Fruit fly (Drosophila melanogaster) whole organism, embryonic: ENCODE results near the gene CG12321.

ENCODE experiments used
- ATbp ChIP-seq: fragments of 200-800 bp; sonication (Bioruptor generic); optimal IDR thresholded peaks from 2 replicates; lab custom pipeline; 2017; ENCODE audit warnings: missing biosample characterization, mild to moderate bottlenecking, missing genetic modification characterization, missing genetic modification reagents
- CG11085 ChIP-seq: fragments of 200-800 bp; sonication (Bioruptor generic); IDR thresholded peaks from 2 replicates; pipeline ENCODE4 v1.3.6; 2022; ENCODE audit warnings: missing biosample characterization, missing genetic modification characterization
- CG12219 ChIP-seq: fragments of 200-800 bp; sonication (Bioruptor generic); optimal IDR thresholded peaks from 3 replicates; lab custom pipeline; 2018; ENCODE audit warnings: missing biosample characterization, mild to moderate bottlenecking, missing genetic modification characterization
- CG1233 ChIP-seq: fragments of 200-800 bp; sonication (Bioruptor generic); optimal IDR thresholded peaks from 4 replicates; lab custom pipeline; 2018; ENCODE audit warnings: missing biosample characterization, mild to moderate bottlenecking, missing genetic modification characterization
- CG17359 ChIP-seq: fragments of 200-800 bp; sonication (Bioruptor generic); optimal IDR thresholded peaks from 3 replicates; lab custom pipeline; 2018; ENCODE audit warnings: missing biosample characterization, mild to moderate bottlenecking, missing genetic modification characterization, moderate library complexity
- CG18262 ChIP-seq: fragments of 200-800 bp; optimal IDR thresholded peaks from 3 replicates; lab custom pipeline; 2019; ENCODE audit warnings: missing biosample characterization, mild to moderate bottlenecking, missing genetic modification characterization, moderate library complexity
- CG18599 ChIP-seq: fragments of 200-800 bp; sonication (Bioruptor generic); optimal IDR thresholded peaks from 3 replicates; lab custom pipeline; 2017; ENCODE audit warnings: missing biosample characterization, missing genetic modification characterization, mild to moderate bottlenecking, moderate library complexity, missing genetic modification reagents
- CG2120 ChIP-seq: fragments of 200-800 bp; sonication (Bioruptor generic); optimal IDR thresholded peaks from 3 replicates; lab custom pipeline; 2016; ENCODE audit warnings: missing biosample characterization, missing genetic modification characterization
- CG2199 ChIP-seq: fragments of 200-800 bp; sonication (Bioruptor generic); IDR thresholded peaks from 3 replicates; pipeline ENCODE4 v1.3.6; 2022; ENCODE audit warnings: missing biosample characterization, missing genetic modification characterization
- CG31441 ChIP-seq: fragments of 200-800 bp; sonication (Bioruptor generic); IDR thresholded peaks from 2 replicates; pipeline ENCODE4 v1.3.6; 2022; ENCODE audit warnings: missing biosample characterization, missing genetic modification characterization
- CG4404 ChIP-seq: fragments of 200-800 bp; sonication (Bioruptor generic); IDR thresholded peaks from 2 replicates; pipeline ENCODE4 v1.3.6; 2022; ENCODE audit warnings: missing biosample characterization, missing genetic modification characterization
- CG4617 ChIP-seq: fragments of 200-800 bp; sonication (Bioruptor generic); optimal IDR thresholded peaks from 3 replicates; lab custom pipeline; 2016; ENCODE audit warnings: missing biosample characterization, missing genetic modification characterization, borderline replicate concordance
- CG4707 ChIP-seq: fragments of 200-800 bp; sonication (Bioruptor generic); optimal IDR thresholded peaks from 2 replicates; lab custom pipeline; 2018; ENCODE audit warnings: missing biosample characterization, mild to moderate bottlenecking, missing genetic modification characterization, moderate library complexity
- CG7928 ChIP-seq: fragments of 200-800 bp; sonication (Bioruptor generic); optimal IDR thresholded peaks from 2 replicates; lab custom pipeline; 2017; ENCODE audit warnings: missing biosample characterization, mild to moderate bottlenecking, missing genetic modification characterization
- CG9437 ChIP-seq: fragments of 200-800 bp; sonication (Bioruptor generic); optimal IDR thresholded peaks from 2 replicates; lab custom pipeline; 2018; ENCODE audit warnings: missing biosample characterization, mild to moderate bottlenecking, missing genetic modification characterization
- CG9609 ChIP-seq: fragments of 200-800 bp; sonication (Bioruptor generic); optimal IDR thresholded peaks from 3 replicates; lab custom pipeline; 2016; ENCODE audit warnings: missing biosample characterization, missing genetic modification characterization
- CHES-1-like ChIP-seq: fragments of 200-800 bp; sonication (Bioruptor generic); optimal IDR thresholded peaks from 2 replicates; lab custom pipeline; 2016; ENCODE audit warnings: missing biosample characterization, missing genetic modification characterization
- Drgx ChIP-seq: fragments of 200-800 bp; sonication (Bioruptor generic); IDR thresholded peaks from 2 replicates; pipeline ENCODE4 v1.3.6; 2022; ENCODE audit warnings: missing biosample characterization, missing genetic modification characterization
- Elba2 ChIP-seq: fragments of 200-800 bp; sonication (Bioruptor generic); optimal IDR thresholded peaks from 3 replicates; lab custom pipeline; 2016; ENCODE audit warnings: missing biosample characterization, missing genetic modification characterization
- HLH54F ChIP-seq: fragments of 200-800 bp; sonication (Bioruptor generic); optimal IDR thresholded peaks from 3 replicates; lab custom pipeline; 2016; ENCODE audit warnings: missing biosample characterization, missing genetic modification characterization
- Neu2 ChIP-seq: fragments of 200-800 bp; sonication (Bioruptor generic); optimal IDR thresholded peaks from 3 replicates; lab custom pipeline; 2016; ENCODE audit warnings: missing biosample characterization, missing genetic modification characterization, borderline replicate concordance
- Pdp1 ChIP-seq, 2 experiments: fragments of 200-800 bp; sonication (Bioruptor generic); optimal IDR thresholded peaks; 3 replicates each; lab custom pipeline; 2016; ENCODE audit warnings: missing biosample characterization in 2 of 2, missing genetic modification characterization in 2 of 2, mild to moderate bottlenecking in 1 of 2, moderate library complexity in 1 of 2
- Side ChIP-seq: fragments of 200-800 bp; sonication (Bioruptor generic); optimal IDR thresholded peaks from 2 replicates; lab custom pipeline; 2016; ENCODE audit warnings: missing biosample characterization, missing genetic modification characterization
- Xrp1 ChIP-seq: fragments of 200-800 bp; sonication (Bioruptor generic); IDR thresholded peaks from 2 replicates; pipeline ENCODE4 v1.3.6; 2022; ENCODE audit warnings: missing biosample characterization, missing genetic modification characterization
- abd-A ChIP-seq: fragments of 200-800 bp; sonication (Bioruptor generic); optimal IDR thresholded peaks from 3 replicates; lab custom pipeline; 2019; ENCODE audit warnings: missing biosample characterization, mild to moderate bottlenecking, missing genetic modification characterization, moderate library complexity
- al ChIP-seq: fragments of 200-800 bp; sonication (Bioruptor generic); IDR thresholded peaks from 2 replicates; pipeline ENCODE4 v1.3.6; 2022; ENCODE audit warnings: missing biosample characterization, missing genetic modification characterization
- ap ChIP-seq: fragments of 200-800 bp; sonication (Bioruptor generic); IDR thresholded peaks from 2 replicates; pipeline ENCODE4 v1.3.6; 2022; ENCODE audit warnings: missing biosample characterization, missing genetic modification characterization
- chif ChIP-seq, 2 experiments: fragments of 200-800 bp; sonication (Bioruptor generic); optimal IDR thresholded peaks; 3 replicates each; lab custom pipeline; 2016; ENCODE audit warnings: missing biosample characterization in 2 of 2, missing genetic modification characterization in 2 of 2
- dpn ChIP-seq, 2 experiments: fragments of 200-800 bp; sonication (Bioruptor generic); optimal IDR thresholded peaks; 3 replicates each; lab custom pipeline; 2016; ENCODE audit warnings: missing biosample characterization in 2 of 2, missing genetic modification characterization in 2 of 2
- dysf ChIP-seq: fragments of 200-800 bp; sonication (Bioruptor generic); IDR thresholded peaks from 3 replicates; pipeline ENCODE4 v1.3.6; 2022; ENCODE audit warnings: missing biosample characterization, missing genetic modification characterization
- hkb ChIP-seq, 2 experiments: fragments of 200-800 bp in 1 of 2; fragments of >200 bp in 1 of 2; sonication (Bioruptor generic) in 1 of 2; IDR thresholded peaks in 1 of 2; optimal IDR thresholded peaks in 1 of 2; 2 replicates each; pipeline versions ENCODE4 v1.3.6 to Lab custom; 2017 to 2022; ENCODE audit warnings: missing biosample characterization in 1 of 2, missing genetic modification characterization in 1 of 2
- insv ChIP-seq, 2 experiments: fragments of 200-800 bp; sonication (Bioruptor generic); optimal IDR thresholded peaks; 3 replicates each; lab custom pipeline; 2016 to 2018; ENCODE audit warnings: missing biosample characterization in 2 of 2, missing genetic modification characterization in 2 of 2
- kah ChIP-seq: fragments of 200-800 bp; sonication (Bioruptor generic); optimal IDR thresholded peaks from 2 replicates; lab custom pipeline; 2018; ENCODE audit warnings: missing biosample characterization, mild to moderate bottlenecking, missing genetic modification characterization
- kni ChIP-seq: fragments of 200-800 bp; sonication (Bioruptor generic); optimal IDR thresholded peaks from 3 replicates; lab custom pipeline; 2017; ENCODE audit warnings: mild to moderate bottlenecking, missing biosample characterization, missing genetic modification reagents, missing genetic modification characterization
- lmd ChIP-seq: fragments of 200-800 bp; sonication (Bioruptor generic); IDR thresholded peaks from 2 replicates; pipeline ENCODE4 v1.3.6; 2022; ENCODE audit warnings: missing biosample characterization, missing genetic modification characterization
- row ChIP-seq: fragments of 200-800 bp; sonication (Bioruptor generic); IDR thresholded peaks from 3 replicates; pipeline ENCODE4 v1.3.6; 2022; ENCODE audit warnings: missing biosample characterization, missing genetic modification characterization
- sens ChIP-seq: fragments of 200-800 bp; sonication (Bioruptor generic); peaks from one replicate; lab custom pipeline; 2016; ENCODE audit warnings: missing biosample characterization, missing genetic modification characterization
- unpg ChIP-seq: fragments of 200-800 bp; sonication (Bioruptor generic); optimal IDR thresholded peaks from 3 replicates; lab custom pipeline; 2018; ENCODE audit warnings: missing biosample characterization, mild to moderate bottlenecking, missing genetic modification characterization, moderate library complexity
- wek ChIP-seq: fragments of 200-800 bp; sonication (Bioruptor generic); optimal IDR thresholded peaks from 3 replicates; lab custom pipeline; 2018; ENCODE audit warnings: missing biosample characterization, mild to moderate bottlenecking, missing genetic modification characterization, moderate library complexity
- wor ChIP-seq: fragments of 200-800 bp; sonication (Bioruptor generic); IDR thresholded peaks from 2 replicates; pipeline ENCODE4 v1.3.6; 2022; ENCODE audit warnings: missing biosample characterization, missing genetic modification characterization
- zen ChIP-seq: fragments of 200-800 bp; sonication (Bioruptor generic); optimal IDR thresholded peaks from 3 replicates; lab custom pipeline; 2018; ENCODE audit warnings: missing biosample characterization, mild to moderate bottlenecking, missing genetic modification characterization, moderate library complexity

The CG12321 gene

dm6 chr3R:18168929-18169350 is 19.6 kb downstream of the CG12321 start (continued):
- TF ChIP-seq Pdp1 (GFP tag; optimal IDR thresholded peaks at IDR 0.05; lab: Kevin White, UChicago) (peak; percentile 10 to 87), sens (peak; percentile 79), ap (no peak), HLH54F (GFP tag; lab: Kevin White, UChicago) (no peak), CG18599 (GFP tag; lab: Kevin White, UChicago) (peak; percentile 29), CG4404 (no peak), CG2199 (GFP tag; lab: Robert Waterston, UW) (peak; percentile 81; the same call in 2 of the 3 replicates), abd-A (tag; lab: Kevin White, UChicago) (no peak), CG4617 (GFP tag; lab: Kevin White, UChicago) (no peak), CG18262 (peak; percentile 51), CG11085 (GFP tag; lab: Robert Waterston, UW) (no peak), unpg (peak; percentile 9), wek (GFP tag; lab: Kevin White, UChicago) (no peak), CHES-1-like (GFP tag; lab: Kevin White, UChicago) (peak; percentile 18), Neu2 (GFP tag; lab: Kevin White, UChicago) (no peak), kah (GFP tag; lab: Kevin White, UChicago) (no peak), Elba2 (GFP tag; lab: Kevin White, UChicago) (peak; percentile 61), wor (no peak), lmd (GFP tag; lab: Robert Waterston, UW) (0 out of 2 replicates have a peak, but pooled peaks have one; percentile 14), row (GFP tag; lab: Robert Waterston, UW) (peak; percentile 28; the same call in 1 of the 3 replicates), Xrp1 (GFP tag; lab: Robert Waterston, UW) (0 out of 2 replicates have a peak, but pooled peaks have one; percentile 13), CG9437 (GFP tag; lab: Kevin White, UChicago) (peak; percentile 37), insv (GFP tag; optimal IDR thresholded peaks at IDR 0.05; lab: Kevin White, UChicago) (peak; percentile 85 to 97), hkb (optimal IDR thresholded peaks at IDR 0.05; lab: Kevin White, UChicago) (no peak), hkb (GFP tag; IDR thresholded peaks at IDR 0.05; lab: Robert Waterston, UW) (no peak), zen (tag; lab: Kevin White, UChicago) (peak; percentile 48), CG7928 (GFP tag; lab: Kevin White, UChicago) (no peak), chif (GFP tag; optimal IDR thresholded peaks at IDR 0.05; lab: Kevin White, UChicago) (peak in 1 of 2 experiments; percentile 2), al (GFP tag; lab: Robert Waterston, UW) (no peak), CG17359 (tag; lab: Kevin White, UChicago) (peak; percentile 22), dpn (GFP tag; optimal IDR thresholded peaks at IDR 0.05; lab: Kevin White, UChicago) (peak in 1 of 2 experiments; percentile 35), ATbp (GFP tag; lab: Kevin White, UChicago) (peak; percentile 11), dysf (0 out of 3 replicates have a peak, but pooled peaks have one; percentile 46), CG1233 (GFP tag; lab: Kevin White, UChicago) (no peak), CG31441 (GFP tag; lab: Robert Waterston, UW) (no peak), CG9609 (no peak), Side (GFP tag; lab: Kevin White, UChicago) (peak; percentile 7), CG4707 (GFP tag; lab: Kevin White, UChicago) (no peak), CG2120 (peak; percentile 22), CG12219 (GFP tag; lab: Kevin White, UChicago) (peak; percentile 37), kni (GFP tag; lab: Kevin White, UChicago) (peak; percentile 61), Drgx (GFP tag; lab: Robert Waterston, UW) (0 out of 2 replicates have a peak, but pooled peaks have one; percentile 30)
